Worm (Caenorhabditis elegans) whole organism, young adult: ENCODE results near the gene grd-9.
A peak's percentile ranks its signal among the peaks of the same experiment; 100 is the strongest.

ENCODE experiments used
- F37B4.10 ChIP-seq: fragments of 200-800 bp; sonication (Bioruptor generic); IDR thresholded peaks from 2 replicates; pipeline ENCODE4 v1.3.6; 2022; ENCODE audit warnings: missing genetic modification characterization, missing compliant biosample characterization
- die-1 ChIP-seq: sonication (generic microtip); optimal IDR thresholded peaks from 2 replicates; lab custom pipeline; 2016; ENCODE audit warnings: missing genotype, mild to moderate bottlenecking, missing genetic modification characterization, missing compliant biosample characterization
- dpl-1 ChIP-seq: fragments of 150-350 bp; optimal IDR thresholded peaks from 2 replicates; lab custom pipeline; 2014; ENCODE audit warnings: missing biosample characterization, missing genetic modification reagents, missing genetic modification characterization
- gei-17 ChIP-seq: fragments of 200-800 bp; sonication (Bioruptor generic); optimal IDR thresholded peaks from 2 replicates; lab custom pipeline; 2018; ENCODE audit warnings: mild to moderate bottlenecking, missing genetic modification characterization, missing compliant biosample characterization
- lin-54 ChIP-seq: fragments of 200-800 bp; sonication (Bioruptor generic); optimal IDR thresholded peaks from 2 replicates; lab custom pipeline; 2018; ENCODE audit warnings: mild to moderate bottlenecking, missing genetic modification characterization, missing compliant biosample characterization
- madf-8 ChIP-seq: fragments of 200-800 bp; sonication (Bioruptor generic); conservative IDR thresholded peaks from 2 replicates; pipeline ENCODE4 v1.3.6; 2022; ENCODE audit warnings: missing genetic modification reagents, missing genetic modification characterization, missing compliant biosample characterization
- mxl-1 ChIP-seq: sonication (generic microtip); optimal IDR thresholded peaks from 2 replicates; lab custom pipeline; 2016; ENCODE audit warnings: missing genetic modification characterization, missing compliant biosample characterization
- nhr-120 ChIP-seq: fragments of 200-800 bp; sonication (Bioruptor generic); IDR thresholded peaks from 2 replicates; pipeline ENCODE4 v1.3.6; 2022; ENCODE audit warnings: missing genetic modification characterization, missing compliant biosample characterization
- ztf-25 ChIP-seq: fragments of 200-800 bp; sonication (Bioruptor generic); IDR thresholded peaks from 2 replicates; pipeline ENCODE4 v1.3.6; 2022; ENCODE audit warnings: missing genetic modification reagents, missing genetic modification characterization, missing compliant biosample characterization

grd-9 gene

DNA sequence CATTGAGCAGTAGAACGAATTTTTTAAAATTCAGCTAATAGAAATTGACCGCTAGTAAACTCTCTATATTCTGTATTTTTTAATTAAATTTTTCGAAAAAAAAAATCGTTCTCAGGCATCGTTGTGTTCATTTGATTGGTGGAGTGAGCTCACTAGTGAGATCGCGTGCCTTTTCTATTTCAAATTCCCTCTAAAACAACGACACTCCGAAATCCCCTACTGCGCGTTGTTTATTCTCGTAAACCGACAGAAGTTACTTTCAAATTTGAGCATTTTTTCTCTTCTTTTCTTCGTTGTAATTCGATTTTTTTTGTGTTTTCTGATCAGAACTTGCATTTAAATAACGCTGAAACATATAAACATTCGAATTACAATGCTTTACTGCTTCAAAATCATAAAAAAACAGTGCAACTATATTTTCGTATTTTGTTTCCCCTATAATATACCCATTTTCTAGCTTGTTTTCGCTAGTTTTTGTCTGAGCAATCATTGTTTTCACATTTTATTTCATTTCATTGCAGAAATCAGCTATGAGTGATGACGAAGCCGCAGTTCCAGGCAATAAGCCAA is 44.5 kb downstream of the grd-9 start, which contains the start of gene syf-3 (continued):
- TF ChIP-seq madf-8 (GFP tag; lab: Robert Waterston, UW) (no peak), die-1 (tag; lab: Kevin White, UChicago) (no peak), lin-54 (peak; percentile 96), dpl-1 (peak; percentile 87), mxl-1 (tag; lab: Kevin White, UChicago) (no peak), nhr-120 (GFP tag; lab: Robert Waterston, UW) (no peak), F37B4.10 (GFP tag; lab: Robert Waterston, UW) (no peak), ztf-25 (GFP tag; lab: Robert Waterston, UW) (no peak)

DNA sequence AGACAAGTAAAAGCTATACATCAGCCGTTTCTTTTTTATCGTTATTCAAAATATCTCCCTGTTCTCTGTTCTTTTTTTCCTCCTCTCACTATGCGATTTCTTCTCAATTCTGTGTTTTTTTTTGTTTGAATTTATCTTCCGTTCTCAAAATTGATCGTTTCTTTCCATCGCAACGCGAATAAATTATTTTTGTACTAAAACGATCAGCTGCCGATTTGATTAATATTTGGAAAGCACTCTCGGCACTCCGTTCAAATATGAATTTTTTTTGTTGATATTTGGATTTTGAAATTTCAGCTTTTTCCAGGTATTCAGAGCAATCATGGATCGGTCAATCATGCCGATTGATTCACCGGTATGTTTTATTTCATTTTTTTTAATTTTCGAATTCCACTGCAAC is 48.0 kb downstream of the grd-9 start, which contains the start of gene pst-1:
Gene pst-1 (plus strand): TSS at position 301 of the 400 bp plus-strand sequence.
- TF ChIP-seq gei-17: no peak
